Worm (Caenorhabditis elegans) whole organism, L1 larva: Measurements from ENCODE around the gene ptr-25.
A peak's percentile ranks its signal among the peaks of the same experiment; 100 is the strongest.

Experiments used
- Y116A8C.19 ChIP-seq: sonication (generic microtip); optimal IDR thresholded peaks from 2 replicates; lab custom pipeline; 2016; ENCODE audit warnings: missing compliant biosample characterization, missing genetic modification characterization, borderline replicate concordance
- ama-1 ChIP-seq: fragments of 150-350 bp; optimal IDR thresholded peaks from 2 replicates; lab custom pipeline; 2014
- ceh-63 ChIP-seq: fragments of 200-800 bp; sonication (Bioruptor generic); optimal IDR thresholded peaks from 2 replicates; lab custom pipeline; 2018; ENCODE audit warnings: mild to moderate bottlenecking, missing genetic modification characterization, missing compliant biosample characterization
- ceh-82 ChIP-seq, 3 experiments: fragments of 150-350 bp in 1 of 3; sonication (generic microtip) in 2 of 3; optimal IDR thresholded peaks; 2 replicates each; lab custom pipeline; 2014 to 2017; ENCODE audit warnings: missing biosample characterization in 3 of 3, missing genetic modification characterization in 3 of 3
- ceh-88 ChIP-seq: fragments of 200-800 bp; sonication (Bioruptor generic); IDR thresholded peaks from 2 replicates; pipeline ENCODE4 v1.3.6; 2022; ENCODE audit warnings: missing genetic modification characterization, missing compliant biosample characterization
- dpl-1 ChIP-seq, 3 experiments: fragments of 150-350 bp in 2 of 3; sonication (generic microtip) in 1 of 3; optimal IDR thresholded peaks; 2 replicates each; lab custom pipeline; 2014 to 2017; ENCODE audit warnings: missing biosample characterization in 3 of 3, missing genetic modification characterization in 3 of 3, missing genetic modification reagents in 3 of 3
- dsc-1 ChIP-seq: sonication (generic microtip); optimal IDR thresholded peaks from 2 replicates; lab custom pipeline; 2016; ENCODE audit warnings: mild to moderate bottlenecking, missing genetic modification characterization, missing compliant biosample characterization
- efl-1 ChIP-seq, 4 experiments: fragments of 150-350 bp; optimal IDR thresholded peaks in 3 of 4; peaks in 1 of 4; 1 replicate in 1 of 4; 2 replicates in 3 of 4; lab custom pipeline; 2014; ENCODE audit warnings: missing biosample characterization in 2 of 4, missing genetic modification characterization in 2 of 4, missing genetic modification reagents in 2 of 4
- efl-3 ChIP-seq: fragments of 200-800 bp; sonication (Bioruptor generic); optimal IDR thresholded peaks from 2 replicates; lab custom pipeline; 2018; ENCODE audit warnings: mild to moderate bottlenecking, missing genetic modification characterization, missing compliant biosample characterization
- egl-13 ChIP-seq: sonication (generic microtip); optimal IDR thresholded peaks from 2 replicates; lab custom pipeline; 2016; ENCODE audit warnings: missing genotype, missing genetic modification reagents, missing genetic modification characterization, missing compliant biosample characterization
- egl-27 ChIP-seq, 2 experiments: fragments of 150-350 bp in 1 of 2; sonication (generic microtip); optimal IDR thresholded peaks; 3 replicates each; lab custom pipeline; 2017 to 2018; ENCODE audit warnings: missing biosample characterization in 2 of 2, missing genetic modification characterization in 2 of 2, missing genetic modification reagents in 2 of 2
- elt-3 ChIP-seq, 6 experiments: fragments of 150-350 bp in 1 of 6; sonication (generic microtip); optimal IDR thresholded peaks; 2 replicates each; lab custom pipeline; 2017 to 2018; ENCODE audit warnings: missing biosample characterization in 6 of 6, missing genetic modification characterization in 6 of 6, inconsistent platforms in 1 of 6
- ets-5 ChIP-seq: fragments of 200-800 bp; sonication (Bioruptor generic); IDR thresholded peaks from 2 replicates; pipeline ENCODE4 v1.3.6; 2022; ENCODE audit warnings: missing genetic modification characterization, missing compliant biosample characterization
- fkh-10 ChIP-seq: sonication (generic microtip); optimal IDR thresholded peaks from 2 replicates; lab custom pipeline; 2017; ENCODE audit warnings: missing biosample characterization, missing genetic modification reagents, missing genetic modification characterization
- fkh-8 ChIP-seq: sonication (generic microtip); optimal IDR thresholded peaks from 2 replicates; lab custom pipeline; 2016; ENCODE audit warnings: mild to moderate bottlenecking, missing genetic modification characterization, missing compliant biosample characterization
- fos-1 ChIP-seq: fragments of 150-350 bp; optimal IDR thresholded peaks from 2 replicates; lab custom pipeline; 2014; ENCODE audit warnings: missing biosample characterization, missing genetic modification characterization
- grh-1 ChIP-seq: fragments of 200-800 bp; sonication (Bioruptor generic); IDR thresholded peaks from 2 replicates; pipeline ENCODE4 v1.3.6; 2022; ENCODE audit warnings: missing genetic modification reagents, missing genetic modification characterization, missing compliant biosample characterization
- hlh-17 ChIP-seq: fragments of 200-800 bp; sonication (Bioruptor generic); optimal IDR thresholded peaks from 2 replicates; lab custom pipeline; 2018; ENCODE audit warnings: missing genetic modification characterization, mild to moderate bottlenecking, missing compliant biosample characterization, moderate library complexity, borderline replicate concordance
- hlh-4 ChIP-seq: sonication (generic microtip); optimal IDR thresholded peaks from 2 replicates; lab custom pipeline; 2016; ENCODE audit warnings: mild to moderate bottlenecking, missing genetic modification characterization, missing compliant biosample characterization
- hpl-2 ChIP-seq: fragments of 150-350 bp; optimal IDR thresholded peaks from 2 replicates; lab custom pipeline; 2014; ENCODE audit warnings: missing biosample characterization, missing genetic modification reagents, missing genetic modification characterization
- irx-1 ChIP-seq: sonication (generic microtip); optimal IDR thresholded peaks from 2 replicates; lab custom pipeline; 2016; ENCODE audit warnings: missing genetic modification characterization, missing compliant biosample characterization
- isw-1 ChIP-seq: fragments of 200-800 bp; sonication (Bioruptor generic); IDR thresholded peaks from 2 replicates; pipeline ENCODE4 v1.3.6; 2022; ENCODE audit warnings: missing genetic modification characterization, missing compliant biosample characterization
- jun-1 ChIP-seq: fragments of 150-350 bp; optimal IDR thresholded peaks from 2 replicates; lab custom pipeline; 2014; ENCODE audit warnings: missing biosample characterization, missing genetic modification reagents, missing genetic modification characterization
- lin-13 ChIP-seq: fragments of 150-350 bp; optimal IDR thresholded peaks from 2 replicates; lab custom pipeline; 2014; ENCODE audit warnings: missing biosample characterization, missing genetic modification reagents, missing genetic modification characterization
- lin-35 ChIP-seq, 2 experiments: fragments of 150-350 bp; optimal IDR thresholded peaks; 2 replicates each; lab custom pipeline; 2014; ENCODE audit warnings: missing biosample characterization in 2 of 2, missing genetic modification characterization in 2 of 2, missing genetic modification reagents in 2 of 2
- lin-39 ChIP-seq: fragments of 150-350 bp; optimal IDR thresholded peaks from 2 replicates; lab custom pipeline; 2014; ENCODE audit warnings: missing biosample characterization, missing genetic modification reagents, missing genetic modification characterization
- lir-3 ChIP-seq: sonication (generic microtip); optimal IDR thresholded peaks from 2 replicates; lab custom pipeline; 2016; ENCODE audit warnings: mild to moderate bottlenecking, missing genetic modification characterization, moderate library complexity, missing compliant biosample characterization; ENCODE audit not compliant: poor library complexity
- mab-9 ChIP-seq: fragments of 200-800 bp; sonication (Bioruptor generic); IDR thresholded peaks from 2 replicates; pipeline ENCODE4 v1.3.6; 2022; ENCODE audit warnings: missing genetic modification reagents, missing genetic modification characterization, missing compliant biosample characterization
- mdl-1 ChIP-seq, 2 experiments: fragments of 150-350 bp; optimal IDR thresholded peaks; 2 replicates each; lab custom pipeline; 2014 to 2017; ENCODE audit warnings: missing biosample characterization in 2 of 2, missing genetic modification characterization in 2 of 2, inconsistent platforms in 1 of 2
- mef-2 ChIP-seq: fragments of 150-350 bp; optimal IDR thresholded peaks from 2 replicates; lab custom pipeline; 2014; ENCODE audit warnings: missing biosample characterization, missing genetic modification characterization
- nhr-11 ChIP-seq: fragments of 150-350 bp; optimal IDR thresholded peaks from 2 replicates; lab custom pipeline; 2014; ENCODE audit warnings: missing biosample characterization, missing genetic modification characterization
- nhr-19 ChIP-seq: fragments of 200-800 bp; sonication (Bioruptor generic); conservative IDR thresholded peaks from 2 replicates; pipeline ENCODE4 v1.3.6; 2022; ENCODE audit warnings: missing genetic modification characterization, missing compliant biosample characterization
- nhr-20 ChIP-seq: sonication (generic microtip); optimal IDR thresholded peaks from 2 replicates; lab custom pipeline; 2016; ENCODE audit warnings: mild to moderate bottlenecking, missing genetic modification characterization, missing compliant biosample characterization
- nhr-237 ChIP-seq: fragments of 150-350 bp; optimal IDR thresholded peaks from 2 replicates; lab custom pipeline; 2014; ENCODE audit warnings: missing biosample characterization, missing genetic modification characterization
- nhr-28 ChIP-seq: fragments of 150-350 bp; optimal IDR thresholded peaks from 2 replicates; lab custom pipeline; 2014; ENCODE audit warnings: missing biosample characterization, missing genetic modification characterization
- nhr-71 ChIP-seq: sonication (generic microtip); optimal IDR thresholded peaks from 2 replicates; lab custom pipeline; 2016; ENCODE audit warnings: mild to moderate bottlenecking, missing genetic modification characterization, moderate library complexity, missing compliant biosample characterization
- nhr-77 ChIP-seq: fragments of 150-350 bp; optimal IDR thresholded peaks from 2 replicates; lab custom pipeline; 2014; ENCODE audit warnings: missing biosample characterization, missing genetic modification characterization
- nhr-84 ChIP-seq: sonication (generic microtip); optimal IDR thresholded peaks from 2 replicates; lab custom pipeline; 2017; ENCODE audit warnings: missing biosample characterization, missing genetic modification characterization
- nhr-85 ChIP-seq: sonication (generic microtip); peaks from one replicate; lab custom pipeline; 2016; ENCODE audit warnings: missing genetic modification characterization, inconsistent platforms, missing compliant biosample characterization
- nhr-90 ChIP-seq: sonication (generic microtip); optimal IDR thresholded peaks from 2 replicates; lab custom pipeline; 2016; ENCODE audit warnings: mild to moderate bottlenecking, missing genetic modification characterization, missing compliant biosample characterization; ENCODE audit not compliant: poor library complexity
- pag-3 ChIP-seq: sonication (generic microtip); optimal IDR thresholded peaks from 2 replicates; lab custom pipeline; 2017; ENCODE audit warnings: missing genetic modification characterization, mild to moderate bottlenecking, missing compliant biosample characterization, antibody characterized with exemption, borderline replicate concordance; ENCODE audit not compliant: insufficient read depth
- snpc-4 ChIP-seq: fragments of 150-350 bp; optimal IDR thresholded peaks from 2 replicates; lab custom pipeline; 2014; ENCODE audit warnings: missing biosample characterization, missing genetic modification characterization
- snu-23 ChIP-seq: sonication (generic microtip); optimal IDR thresholded peaks from 2 replicates; lab custom pipeline; 2016; ENCODE audit warnings: missing genetic modification characterization, missing compliant biosample characterization
- sptf-1 ChIP-seq: fragments of 150-350 bp; optimal IDR thresholded peaks from 2 replicates; lab custom pipeline; 2014; ENCODE audit warnings: missing biosample characterization, missing genetic modification characterization
- sup-37 ChIP-seq: fragments of 200-800 bp; sonication (Bioruptor generic); optimal IDR thresholded peaks from 2 replicates; lab custom pipeline; 2018; ENCODE audit warnings: mild to moderate bottlenecking, missing genetic modification characterization, missing compliant biosample characterization
- tbx-2 ChIP-seq: sonication (generic microtip); optimal IDR thresholded peaks from 2 replicates; lab custom pipeline; 2016; ENCODE audit warnings: missing genetic modification characterization, missing compliant biosample characterization
- tlp-1 ChIP-seq: fragments of 150-350 bp; optimal IDR thresholded peaks from 2 replicates; lab custom pipeline; 2014; ENCODE audit warnings: missing biosample characterization, missing genetic modification characterization
- unc-30 ChIP-seq: sonication (generic microtip); optimal IDR thresholded peaks from 2 replicates; lab custom pipeline; 2017; ENCODE audit warnings: missing biosample characterization, missing genetic modification characterization
- unc-62 ChIP-seq: fragments of 150-350 bp; optimal IDR thresholded peaks from 2 replicates; lab custom pipeline; 2014; ENCODE audit warnings: missing biosample characterization, missing genetic modification reagents, missing genetic modification characterization
- xbp-1 ChIP-seq: sonication (generic microtip); optimal IDR thresholded peaks from 2 replicates; lab custom pipeline; 2016; ENCODE audit warnings: missing genetic modification characterization, missing compliant biosample characterization

ptr-25 gene

ce11 chrIII:10460427-10461163 is 27.3 kb upstream of the ptr-25 start, which contains the start of gene ecps-1:
TSS of gene ecps-1 (minus strand) at chrIII:10460551.
- TF ChIP-seq elt-3 (tag; optimal IDR thresholded peaks at IDR 0.05; lab: Kevin White, UChicago) (peak in 2 of 6 experiments; percentile 72 to 93), unc-62 (GFP tag; lab: Kevin White, UChicago) (no peak), egl-27 (tag; optimal IDR thresholded peaks at IDR 0.05; lab: Kevin White, UChicago) (peak in 1 of 2 experiments; percentile 22), hlh-4 (tag; lab: Kevin White, UChicago) (no peak), hpl-2 (GFP tag; lab: Kevin White, UChicago) (peak; percentile 86), efl-1 (optimal IDR thresholded peaks at IDR 0.05; lab: Kevin White, UChicago) (peak; percentile 88 to 92), efl-1 (GFP tag; optimal IDR thresholded peaks at IDR 0.05 in 1 of 2; lab: Kevin White, UChicago) (peak; percentile 78 to 98), pag-3 (no peak), nhr-84 (tag; lab: Kevin White, UChicago) (no peak), grh-1 (GFP tag; lab: Robert Waterston, UW) (peak; percentile 61; the same call in 1 of the 2 replicates), mdl-1 (tag; optimal IDR thresholded peaks at IDR 0.05; lab: Kevin White, UChicago) (peak in 1 of 2 experiments; percentile 47), nhr-237 (tag; lab: Kevin White, UChicago) (peak; percentile 68), efl-3 (no peak), ets-5 (no peak), hlh-17 (GFP tag; lab: Kevin White, UChicago) (no peak), nhr-90 (tag; lab: Kevin White, UChicago) (peak; percentile 96), snu-23 (GFP tag; lab: Kevin White, UChicago) (peak; percentile 94), egl-13 (tag; lab: Kevin White, UChicago) (peak; percentile 81), mef-2 (tag; lab: Kevin White, UChicago) (no peak), fkh-10 (GFP tag; lab: Kevin White, UChicago) (peak; percentile 78), ceh-82 (tag; optimal IDR thresholded peaks at IDR 0.05; lab: Kevin White, UChicago) (peak; percentile 80 to 92 (median 90)), nhr-19 (GFP tag; lab: Robert Waterston, UW) (peak; percentile 89), isw-1 (GFP tag; lab: Robert Waterston, UW) (peak; percentile 86), fkh-8 (tag; lab: Kevin White, UChicago) (peak; percentile 95), nhr-77 (tag; lab: Kevin White, UChicago) (peak; percentile 79), nhr-71 (tag; lab: Kevin White, UChicago) (peak; percentile 96), tbx-2 (tag; lab: Kevin White, UChicago) (peak; percentile 92), lin-13 (peak; percentile 83), nhr-11 (tag; lab: Kevin White, UChicago) (peak; percentile 66), ama-1 (lab: Kevin White, UChicago) (no peak), lin-35 (GFP tag; optimal IDR thresholded peaks at IDR 0.05; lab: Kevin White, UChicago) (peak; percentile 81 to 90), mab-9 (GFP tag; lab: Robert Waterston, UW) (peak; percentile 82), sup-37 (GFP tag; lab: Kevin White, UChicago) (peak; percentile 50), ceh-63 (GFP tag; lab: Kevin White, UChicago) (peak; percentile 91), nhr-20 (peak; percentile 92), snpc-4 (tag; lab: Kevin White, UChicago) (peak; percentile 50), dpl-1 (GFP tag; optimal IDR thresholded peaks at IDR 0.05; lab: Kevin White, UChicago) (peak; percentile 72 to 84 (median 83)), jun-1 (tag; lab: Kevin White, UChicago) (peak; percentile 81), sptf-1 (tag; lab: Kevin White, UChicago) (no peak), dsc-1 (tag; lab: Kevin White, UChicago) (peak; percentile 80), nhr-28 (no peak), unc-30 (no peak), lin-39 (tag; lab: Kevin White, UChicago) (peak; percentile 83), fos-1 (peak; percentile 88), nhr-85 (peak; percentile 92), Y116A8C.19 (peak; percentile 21), xbp-1 (tag; lab: Kevin White, UChicago) (peak; percentile 92), irx-1 (tag; lab: Kevin White, UChicago) (peak; percentile 76), lir-3 (tag; lab: Kevin White, UChicago) (peak; percentile 95), ceh-88 (peak; percentile 90), tlp-1 (no peak)
